Worm (Caenorhabditis elegans): ENCODE results near the gene str-211.

str-211 gene

ce11 chrV:4964671-4965420 lies 20.7 kb upstream of the str-211 start (continued):
- TF ChIP-seq madf-5 (GFP tag; IDR thresholded peaks at IDR 0.05) = no peak
- no peak for TF ChIP-seq ceh-62 (tag; optimal IDR thresholded peaks at IDR 0.05)
- peak in 1 of 2 experiments; percentile 88 for TF ChIP-seq daf-16 (GFP tag; optimal IDR thresholded peaks at IDR 0.05)
- peak; percentile 94 for TF ChIP-seq daf-16 (tag; optimal IDR thresholded peaks at IDR 0.05)
- TF ChIP-seq mxl-3 (GFP tag; optimal IDR thresholded peaks at IDR 0.05) = no peak
- TF ChIP-seq ceh-44 (GFP tag; IDR thresholded peaks at IDR 0.05) = no peak
- TF ChIP-seq F49E8.2 (tag; optimal IDR thresholded peaks at IDR 0.05; ENCODE audit: borderline replicate concordance) = no peak
- no peak for TF ChIP-seq lin-38 (GFP tag; IDR thresholded peaks at IDR 0.05)
- TF ChIP-seq nhr-237 (tag; optimal IDR thresholded peaks at IDR 0.05) = no peak
- peak; percentile 10 for TF ChIP-seq mep-1 (tag; optimal IDR thresholded peaks at IDR 0.05)
- no peak for TF ChIP-seq T26A8.4 (GFP tag; IDR thresholded peaks at IDR 0.05)
- no peak for TF ChIP-seq dmd-9 (GFP tag; IDR thresholded peaks at IDR 0.05)
- peak; percentile 29 for TF ChIP-seq nhr-77 (tag; optimal IDR thresholded peaks at IDR 0.05)
- TF ChIP-seq spr-3 (GFP tag; optimal IDR thresholded peaks at IDR 0.05) = no peak
- peak; percentile 70; the same call in 1 of the 2 replicates for TF ChIP-seq nhr-41 (GFP tag; IDR thresholded peaks at IDR 0.05)
- TF ChIP-seq ZK546.5 (tag; optimal IDR thresholded peaks at IDR 0.05) = no peak
- TF ChIP-seq ztf-11 (tag; optimal IDR thresholded peaks at IDR 0.05) = no peak
- TF ChIP-seq hlh-11 (tag; optimal IDR thresholded peaks at IDR 0.05) = peak; percentile 33
- no peak for TF ChIP-seq saeg-2 (GFP tag; IDR thresholded peaks at IDR 0.05)
- TF ChIP-seq nhr-28 (tag; optimal IDR thresholded peaks at IDR 0.05) = peak; percentile 18
- no peak for TF ChIP-seq daf-12 (tag; optimal IDR thresholded peaks at IDR 0.05)
- no peak for TF ChIP-seq zip-11 (GFP tag; IDR thresholded peaks at IDR 0.05)
- peak; percentile 34; the same call in 1 of the 2 replicates for TF ChIP-seq dmd-6 (GFP tag; IDR thresholded peaks at IDR 0.05)
- no peak for TF ChIP-seq lin-1 (GFP tag; IDR thresholded peaks at IDR 0.05)
- TF ChIP-seq ces-1 (GFP tag; optimal IDR thresholded peaks at IDR 0.05) = no peak
- TF ChIP-seq mxl-2 (GFP tag; conservative IDR thresholded peaks at IDR 0.05) = no peak
- no peak for TF ChIP-seq nhr-102 (tag; optimal IDR thresholded peaks at IDR 0.05)

- TF ChIP-seq dmd-9 (GFP tag; IDR thresholded peaks at IDR 0.05) (no peak), set-16 (GFP tag; IDR thresholded peaks at IDR 0.05) (peak; percentile 63), dmd-8 (GFP tag; IDR thresholded peaks at IDR 0.05) (peak; percentile 49; the same call in 1 of the 2 replicates), hlh-11 (tag; optimal IDR thresholded peaks at IDR 0.05) (no peak), F26F4.8 (GFP tag; conservative IDR thresholded peaks at IDR 0.05) (no peak), unc-62 (GFP tag; optimal IDR thresholded peaks at IDR 0.05 in 1 of 2) (no peak), unc-62 (tag; optimal IDR thresholded peaks at IDR 0.05) (no peak), lin-29 (GFP tag; IDR thresholded peaks at IDR 0.05) (no peak), rbr-2 (tag; optimal IDR thresholded peaks at IDR 0.05) (peak; percentile 0), egl-43 (GFP tag; IDR thresholded peaks at IDR 0.05) (peak; percentile 31; the same call in 1 of the 2 replicates), attf-4 (tag; optimal IDR thresholded peaks at IDR 0.05) (no peak), F44E2.7 (GFP tag; IDR thresholded peaks at IDR 0.05) (no peak), hif-1 (tag; optimal IDR thresholded peaks at IDR 0.05) (no peak)
Measured at ce11 chrV:4964020-4964635, 20.0 kb upstream of the str-211 start.

ce11 chrV:4963606-4964005 lies 19.5 kb upstream of the str-211 start:
- TF ChIP-seq F49E8.2 (tag; optimal IDR thresholded peaks at IDR 0.05; ENCODE audit: borderline replicate concordance) (peak; percentile 76), hmg-1.1 (GFP tag; IDR thresholded peaks at IDR 0.05) (no peak), lin-38 (GFP tag; IDR thresholded peaks at IDR 0.05) (peak; percentile 36; the same call in 1 of the 2 replicates)
